Fruit fly (Drosophila melanogaster) whole organism, prepupa: Measurements from ENCODE around the gene CG9682.

Experiments used
- CG10669 ChIP-seq: fragments of 200-800 bp; sonication (Bioruptor generic); optimal IDR thresholded peaks from 3 replicates; lab custom pipeline; 2018; ENCODE audit warnings: missing biosample characterization, mild to moderate bottlenecking, missing genetic modification characterization, moderate library complexity
- CG11294 ChIP-seq: fragments of 200-800 bp; sonication (Bioruptor generic); IDR thresholded peaks from 2 replicates; pipeline ENCODE4 v1.3.6; 2022; ENCODE audit warnings: missing biosample characterization, missing genetic modification characterization
- CG11762 ChIP-seq: fragments of 200-800 bp; sonication (Bioruptor generic); optimal IDR thresholded peaks from 3 replicates; lab custom pipeline; 2016; ENCODE audit warnings: missing biosample characterization, missing genetic modification characterization; ENCODE audit not compliant: insufficient read depth
- CG11902 ChIP-seq: fragments of 200-800 bp; sonication (Bioruptor generic); optimal IDR thresholded peaks from 3 replicates; lab custom pipeline; 2016; ENCODE audit warnings: missing biosample characterization, missing genetic modification characterization
- CG15336 ChIP-seq: fragments of 200-800 bp; sonication (Bioruptor generic); IDR thresholded peaks from 2 replicates; pipeline ENCODE4 v1.3.6; 2022; ENCODE audit warnings: missing biosample characterization, missing genetic modification characterization
- CG1621 ChIP-seq: fragments of 200-800 bp; sonication (Bioruptor generic); optimal IDR thresholded peaks from 3 replicates; lab custom pipeline; 2018; ENCODE audit warnings: missing biosample characterization, mild to moderate bottlenecking, missing genetic modification characterization
- CG16779 ChIP-seq: fragments of 200-800 bp; sonication (Bioruptor generic); optimal IDR thresholded peaks from 3 replicates; lab custom pipeline; 2017; ENCODE audit warnings: missing biosample characterization, mild to moderate bottlenecking, missing genetic modification characterization
- CG3032 ChIP-seq: fragments of 200-800 bp; optimal IDR thresholded peaks from 2 replicates; lab custom pipeline; 2019; ENCODE audit warnings: missing biosample characterization, mild to moderate bottlenecking, missing genetic modification characterization, moderate library complexity
- CG34406 ChIP-seq: fragments of 200-800 bp; sonication (Bioruptor generic); optimal IDR thresholded peaks from 3 replicates; lab custom pipeline; 2016; ENCODE audit warnings: missing biosample characterization, missing genetic modification characterization
- CG3919 ChIP-seq: fragments of 200-800 bp; sonication (Bioruptor generic); optimal IDR thresholded peaks from 3 replicates; lab custom pipeline; 2016; ENCODE audit warnings: missing biosample characterization, missing genetic modification characterization
- CG4318 ChIP-seq: fragments of 200-800 bp; sonication (Bioruptor generic); optimal IDR thresholded peaks from 3 replicates; lab custom pipeline; 2017; ENCODE audit warnings: missing biosample characterization, mild to moderate bottlenecking, missing genetic modification characterization
- CG6163 ChIP-seq: fragments of 200-800 bp; sonication (Bioruptor generic); IDR thresholded peaks from 3 replicates; pipeline ENCODE4 v1.3.6; 2022; ENCODE audit warnings: missing biosample characterization, missing genetic modification characterization
- CG6276 ChIP-seq: fragments of 200-800 bp; sonication (Bioruptor generic); optimal IDR thresholded peaks from 2 replicates; lab custom pipeline; 2017; ENCODE audit warnings: missing biosample characterization, mild to moderate bottlenecking, missing genetic modification characterization
- CG6792 ChIP-seq: fragments of 200-800 bp; sonication (Bioruptor generic); optimal IDR thresholded peaks from 3 replicates; lab custom pipeline; 2016; ENCODE audit warnings: missing biosample characterization, missing genetic modification characterization
- CG6808 ChIP-seq: fragments of 200-800 bp; sonication (Bioruptor generic); optimal IDR thresholded peaks from 3 replicates; lab custom pipeline; 2017; ENCODE audit warnings: missing biosample characterization, missing genetic modification characterization, mild to moderate bottlenecking, moderate library complexity, missing genetic modification reagents
- CG7368 ChIP-seq: fragments of 200-800 bp; sonication (Bioruptor generic); optimal IDR thresholded peaks from 3 replicates; lab custom pipeline; 2016; ENCODE audit warnings: missing biosample characterization, missing genetic modification characterization
- CG8119 ChIP-seq: fragments of 200-800 bp; sonication (Bioruptor generic); IDR thresholded peaks from 3 replicates; pipeline ENCODE4 v1.3.6; 2022; ENCODE audit warnings: missing biosample characterization, missing genetic modification characterization
- CG8319 ChIP-seq: fragments of 200-800 bp; sonication (Bioruptor generic); optimal IDR thresholded peaks from 3 replicates; lab custom pipeline; 2016; ENCODE audit warnings: missing biosample characterization, missing genetic modification characterization
- CG8632 ChIP-seq: fragments of 200-800 bp; sonication (Bioruptor generic); optimal IDR thresholded peaks from 3 replicates; lab custom pipeline; 2016; ENCODE audit warnings: missing biosample characterization, missing genetic modification characterization
- CG9139 ChIP-seq: fragments of 200-800 bp; sonication (Bioruptor generic); optimal IDR thresholded peaks from 3 replicates; lab custom pipeline; 2017; ENCODE audit warnings: missing biosample characterization, mild to moderate bottlenecking, missing genetic modification characterization
- Eip75B ChIP-seq: fragments of 200-800 bp; sonication (Bioruptor generic); optimal IDR thresholded peaks from 3 replicates; lab custom pipeline; 2016; ENCODE audit warnings: missing biosample characterization, missing genetic modification characterization
- Eip78C ChIP-seq: fragments of 200-800 bp; sonication (Bioruptor generic); peaks from one replicate; lab custom pipeline; 2016; ENCODE audit warnings: missing biosample characterization, missing genetic modification characterization
- Ets21C ChIP-seq: fragments of 200-800 bp; sonication (Bioruptor generic); optimal IDR thresholded peaks from 3 replicates; lab custom pipeline; 2016; ENCODE audit warnings: missing biosample characterization, missing genetic modification characterization
- Hr38 ChIP-seq: sonication (Bioruptor generic); optimal IDR thresholded peaks from 2 replicates; lab custom pipeline; 2016; ENCODE audit warnings: missing biosample characterization, missing genetic modification characterization
- Hr39 ChIP-seq: fragments of 200-800 bp; sonication (Bioruptor generic); optimal IDR thresholded peaks from 2 replicates; lab custom pipeline; 2016; ENCODE audit warnings: missing biosample characterization, missing genetic modification characterization
- Hr4 ChIP-seq: fragments of 200-800 bp; sonication (Bioruptor generic); optimal IDR thresholded peaks from 3 replicates; lab custom pipeline; 2016; ENCODE audit warnings: missing biosample characterization, missing genetic modification characterization
- Met ChIP-seq: fragments of 200-800 bp; sonication (Bioruptor generic); optimal IDR thresholded peaks from 3 replicates; lab custom pipeline; 2016; ENCODE audit warnings: missing biosample characterization, missing genetic modification characterization
- OdsH ChIP-seq: fragments of 200-800 bp; sonication (Bioruptor generic); optimal IDR thresholded peaks from 3 replicates; lab custom pipeline; 2016; ENCODE audit warnings: missing biosample characterization, missing genetic modification characterization
- Sox14 ChIP-seq: fragments of 200-800 bp; sonication (Bioruptor generic); optimal IDR thresholded peaks from 3 replicates; lab custom pipeline; 2016; ENCODE audit warnings: missing biosample characterization, missing genetic modification characterization
- Sox15 ChIP-seq: fragments of 200-800 bp; sonication (Bioruptor generic); optimal IDR thresholded peaks from 3 replicates; lab custom pipeline; 2016; ENCODE audit warnings: missing biosample characterization, missing genetic modification characterization
- achi ChIP-seq: fragments of 200-800 bp; sonication (Bioruptor generic); optimal IDR thresholded peaks from 3 replicates; lab custom pipeline; 2016; ENCODE audit warnings: missing biosample characterization, missing genetic modification characterization
- cyc ChIP-seq: fragments of 200-800 bp; sonication (Bioruptor generic); optimal IDR thresholded peaks from 3 replicates; lab custom pipeline; 2016; ENCODE audit warnings: missing biosample characterization, missing genetic modification characterization
- dsx ChIP-seq: fragments of 200-800 bp; optimal IDR thresholded peaks from 3 replicates; lab custom pipeline; 2019; ENCODE audit warnings: missing biosample characterization, mild to moderate bottlenecking, missing genetic modification characterization, moderate library complexity; ENCODE audit not compliant: poor library complexity, severe bottlenecking
- esn ChIP-seq: fragments of 200-800 bp; sonication (Bioruptor generic); optimal IDR thresholded peaks from 2 replicates; lab custom pipeline; 2016; ENCODE audit warnings: missing biosample characterization, mild to moderate bottlenecking, missing genetic modification characterization, moderate library complexity
- fd59A ChIP-seq: fragments of 200-800 bp; sonication (Bioruptor generic); optimal IDR thresholded peaks from 2 replicates; lab custom pipeline; 2017; ENCODE audit warnings: missing biosample characterization, mild to moderate bottlenecking, missing genetic modification characterization, missing genetic modification reagents
- fd85E ChIP-seq: fragments of 200-800 bp; sonication (Bioruptor generic); optimal IDR thresholded peaks from 3 replicates; lab custom pipeline; 2016; ENCODE audit warnings: missing biosample characterization, missing genetic modification characterization
- lz ChIP-seq: fragments of 200-800 bp; sonication (Bioruptor generic); optimal IDR thresholded peaks from 3 replicates; lab custom pipeline; 2016; ENCODE audit warnings: missing biosample characterization, missing genetic modification characterization
- pdm3 ChIP-seq: fragments of 200-800 bp; sonication (Bioruptor generic); optimal IDR thresholded peaks from 3 replicates; lab custom pipeline; 2016; ENCODE audit warnings: missing biosample characterization, missing genetic modification characterization
- salr ChIP-seq, 2 experiments: fragments of 200-800 bp; sonication (Bioruptor generic); optimal IDR thresholded peaks; 3 replicates each; lab custom pipeline; 2016 to 2018; ENCODE audit warnings: missing biosample characterization in 2 of 2, missing genetic modification characterization in 2 of 2, mild to moderate bottlenecking in 1 of 2
- svp ChIP-seq: fragments of 200-800 bp; sonication (Bioruptor generic); peaks from one replicate; lab custom pipeline; 2016; ENCODE audit warnings: missing biosample characterization, missing genetic modification characterization
- topi ChIP-seq: fragments of 200-800 bp; sonication (Bioruptor generic); optimal IDR thresholded peaks from 3 replicates; lab custom pipeline; 2016; ENCODE audit warnings: missing biosample characterization, missing genetic modification characterization
- vri ChIP-seq: fragments of 200-800 bp; sonication (Bioruptor generic); optimal IDR thresholded peaks from 3 replicates; lab custom pipeline; 2016; ENCODE audit warnings: missing biosample characterization, mild to moderate bottlenecking, missing genetic modification characterization

Gene CG9682

DNA sequence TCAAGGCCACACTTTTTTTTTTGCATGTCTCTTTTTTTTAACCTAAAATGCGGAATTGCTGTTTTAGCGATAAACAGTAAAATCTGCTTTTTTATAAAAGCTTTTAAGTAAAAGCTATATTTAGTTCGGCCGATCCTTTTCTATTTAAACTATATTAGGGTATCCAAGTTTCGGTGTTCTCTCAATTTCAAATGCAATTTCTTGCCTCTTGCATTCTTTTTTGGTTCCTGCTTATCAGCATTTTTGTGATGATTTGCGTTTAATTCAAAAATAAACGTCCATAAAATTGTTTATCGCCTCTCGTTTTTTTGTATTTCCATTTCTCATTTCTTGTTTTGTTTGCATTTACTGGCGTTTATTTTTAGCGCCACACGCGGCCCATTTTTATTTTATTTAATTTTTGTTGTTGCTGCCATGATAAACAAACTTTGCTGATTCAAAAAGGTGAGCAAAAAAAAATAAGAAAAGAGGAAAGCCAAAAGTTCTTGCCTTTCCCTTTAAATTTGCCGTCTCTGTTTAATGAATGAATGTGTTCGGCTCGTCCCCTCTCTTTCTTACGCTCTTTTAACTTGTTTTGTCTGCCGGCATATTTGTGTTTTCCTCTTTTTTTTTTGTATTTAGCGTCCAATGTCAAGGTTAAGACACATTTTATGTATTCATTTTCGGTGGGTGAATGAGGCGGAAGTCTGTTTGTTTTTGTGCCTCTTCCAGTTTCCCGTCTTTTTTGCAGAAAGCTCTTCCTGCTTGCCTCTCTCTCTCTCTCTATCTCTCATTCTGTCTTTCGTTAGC, 30.8 kb downstream of the CG9682 start (continued):
- TF ChIP-seq achi (GFP tag; lab: Kevin White, UChicago): no peak
- TF ChIP-seq CG6163 (GFP tag; lab: Robert Waterston, UW): no peak
- peak; percentile 56 for TF ChIP-seq pdm3 (GFP tag; lab: Kevin White, UChicago)
- peak; percentile 73 for TF ChIP-seq topi
- peak; percentile 39 for TF ChIP-seq Eip75B (GFP tag; lab: Kevin White, UChicago)
- TF ChIP-seq lz (GFP tag; lab: Kevin White, UChicago): peak; percentile 75
- peak; percentile 81 for TF ChIP-seq esn (GFP tag; lab: Kevin White, UChicago)
- TF ChIP-seq CG11762 (GFP tag; lab: Kevin White, UChicago): no peak
- no peak for TF ChIP-seq salr (GFP tag; optimal IDR thresholded peaks at IDR 0.05; lab: Kevin White, UChicago)
- TF ChIP-seq CG7368 (GFP tag; lab: Kevin White, UChicago): no peak
- TF ChIP-seq CG16779 (tag; lab: Kevin White, UChicago): no peak
- TF ChIP-seq CG4318: no peak
- TF ChIP-seq CG6808 (GFP tag; lab: Kevin White, UChicago): peak; percentile 38
- no peak for TF ChIP-seq CG11294 (GFP tag; lab: Robert Waterston, UW)
- peak; percentile 23 for TF ChIP-seq CG11902
- peak; percentile 66 for TF ChIP-seq Ets21C (GFP tag; lab: Kevin White, UChicago)
- TF ChIP-seq OdsH (GFP tag; lab: Kevin White, UChicago): peak; percentile 19
- no peak for TF ChIP-seq CG8119 (GFP tag; lab: Robert Waterston, UW)
- TF ChIP-seq CG8632: peak; percentile 12
- TF ChIP-seq, all 60 proteins: peak for 28

DNA sequence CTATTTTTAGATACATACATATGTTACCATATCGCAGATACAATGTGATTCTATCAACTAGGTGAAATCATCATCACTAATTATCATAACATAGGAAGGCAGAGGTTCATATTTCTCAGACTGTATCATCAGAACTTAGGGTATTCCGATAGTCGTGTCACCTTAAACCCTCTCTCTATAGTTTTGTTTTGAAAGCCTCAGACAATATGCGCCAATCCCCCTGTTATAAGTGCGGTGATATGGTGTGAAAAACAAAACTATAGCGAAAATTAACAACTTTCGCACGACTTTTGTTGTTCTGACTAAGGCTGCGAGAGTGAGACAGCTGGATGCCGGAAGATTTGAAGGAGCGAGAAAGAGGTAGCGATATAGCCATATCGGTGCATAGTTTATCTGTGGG, 31.8 kb downstream of the CG9682 start:
- TF ChIP-seq svp: peak; percentile 12
- TF ChIP-seq Eip78C (GFP tag; lab: Kevin White, UChicago): peak; percentile 47
- no peak for TF ChIP-seq CG16779 (tag; lab: Kevin White, UChicago)
- TF ChIP-seq vri (GFP tag; lab: Kevin White, UChicago): no peak
- peak; percentile 9 for TF ChIP-seq dsx (GFP tag; lab: Kevin White, UChicago)

DNA sequence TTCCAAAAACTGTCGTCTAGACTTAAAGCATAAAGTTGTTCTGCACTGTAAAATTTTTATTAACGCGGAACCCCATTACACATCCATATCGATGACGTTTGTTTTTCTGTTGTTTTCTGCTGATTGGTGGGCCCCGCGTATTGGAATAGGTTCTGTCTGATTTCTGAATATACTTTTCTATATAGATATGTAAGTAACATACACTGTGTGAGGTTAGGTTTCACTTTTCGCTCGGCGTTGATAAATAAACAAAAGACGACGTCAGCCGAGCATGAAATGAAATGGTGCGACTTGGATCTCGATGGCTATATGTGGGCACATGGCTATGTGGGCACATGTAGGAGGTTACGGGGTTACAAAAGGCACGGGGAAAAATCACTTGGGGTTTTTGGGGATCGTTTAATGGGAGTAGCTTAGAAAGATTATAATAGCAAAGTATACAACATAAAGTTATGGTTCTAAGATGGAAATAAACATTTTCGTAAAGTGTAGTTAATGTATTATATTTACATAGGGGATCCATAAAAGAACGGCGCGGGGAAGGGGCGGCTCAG, 32.4 kb downstream of the CG9682 start:
- TF ChIP-seq fd59A (GFP tag; lab: Kevin White, UChicago): no peak
- peak; percentile 38 for TF ChIP-seq Eip78C (GFP tag; lab: Kevin White, UChicago)
- no peak for TF ChIP-seq Met (GFP tag; lab: Kevin White, UChicago)
- peak; percentile 67 for TF ChIP-seq svp

DNA sequence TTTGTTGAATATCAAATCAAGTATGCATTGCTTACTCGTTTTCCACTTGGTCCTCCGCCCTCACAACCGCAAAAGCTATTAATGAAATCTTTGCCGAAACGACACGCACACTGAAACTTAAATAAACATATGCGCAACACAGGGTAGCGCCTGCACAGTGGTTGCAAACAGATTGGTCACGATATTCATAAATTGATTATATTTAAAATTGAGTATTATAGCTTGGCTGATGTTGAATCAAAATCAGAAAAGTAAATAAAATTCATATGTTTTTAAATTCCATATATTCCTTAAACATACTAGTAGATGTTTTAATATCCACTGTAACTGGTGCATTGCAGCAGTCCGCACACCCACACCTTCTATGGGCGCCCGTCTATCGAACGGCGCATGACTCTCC, 33.2 kb downstream of the CG9682 start:
- no peak for TF ChIP-seq CG8319 (GFP tag; lab: Kevin White, UChicago)
- TF ChIP-seq CG11902: no peak
- TF ChIP-seq Sox14 (GFP tag; lab: Kevin White, UChicago): peak; percentile 47
- TF ChIP-seq CG3919 (GFP tag; lab: Kevin White, UChicago): peak; percentile 56
- peak; percentile 71 for TF ChIP-seq Met (GFP tag; lab: Kevin White, UChicago)
- peak; percentile 87 for TF ChIP-seq CG8119 (GFP tag; lab: Robert Waterston, UW)
- peak; percentile 65 for TF ChIP-seq CG3032
- TF ChIP-seq CG6792: peak; percentile 63
- peak; percentile 90 for TF ChIP-seq CG6163 (GFP tag; lab: Robert Waterston, UW)
- TF ChIP-seq Hr38 (GFP tag; lab: Kevin White, UChicago): no peak
- no peak for TF ChIP-seq cyc
- peak; percentile 91 for TF ChIP-seq CG15336 (GFP tag; lab: Robert Waterston, UW)
- no peak for TF ChIP-seq CG9139 (GFP tag; lab: Kevin White, UChicago)
- peak; percentile 64 for TF ChIP-seq CG34406 (GFP tag; lab: Kevin White, UChicago)
- peak; percentile 56 for TF ChIP-seq Hr39 (GFP tag; lab: Kevin White, UChicago)
- TF ChIP-seq Ets21C (GFP tag; lab: Kevin White, UChicago): peak; percentile 46
- peak; percentile 28 for TF ChIP-seq CG6276
- peak; percentile 55 for TF ChIP-seq Eip75B (GFP tag; lab: Kevin White, UChicago)
- peak; percentile 56 to 57 for TF ChIP-seq salr (GFP tag; optimal IDR thresholded peaks at IDR 0.05; lab: Kevin White, UChicago)
- peak; percentile 24 for TF ChIP-seq vri (GFP tag; lab: Kevin White, UChicago)
- TF ChIP-seq CG1621: peak; percentile 75
- no peak for TF ChIP-seq fd85E (GFP tag; lab: Kevin White, UChicago)
- peak; percentile 18 for TF ChIP-seq CG10669 (GFP tag; lab: Kevin White, UChicago)
- peak; percentile 44 for TF ChIP-seq achi (GFP tag; lab: Kevin White, UChicago)
- TF ChIP-seq fd59A (GFP tag; lab: Kevin White, UChicago): peak; percentile 53
- peak; percentile 73 for TF ChIP-seq pdm3 (GFP tag; lab: Kevin White, UChicago)
- peak; percentile 80 for TF ChIP-seq Hr4 (GFP tag; lab: Kevin White, UChicago)
- peak; percentile 42 for TF ChIP-seq Sox15
- peak; percentile 27 for TF ChIP-seq CG11762 (GFP tag; lab: Kevin White, UChicago)
